Fruit fly (Drosophila melanogaster) S2 (cell line): Measurements from ENCODE around the gene Polr1D.

Source experiments
- CG8478 ChIP-seq: fragments of >200 bp; optimal IDR thresholded peaks from 2 replicates; lab custom pipeline; 2018
- CTCF ChIP-seq, 2 experiments: fragments of >200 bp; optimal IDR thresholded peaks; 2 replicates each; lab custom pipeline; 2018

DNA sequence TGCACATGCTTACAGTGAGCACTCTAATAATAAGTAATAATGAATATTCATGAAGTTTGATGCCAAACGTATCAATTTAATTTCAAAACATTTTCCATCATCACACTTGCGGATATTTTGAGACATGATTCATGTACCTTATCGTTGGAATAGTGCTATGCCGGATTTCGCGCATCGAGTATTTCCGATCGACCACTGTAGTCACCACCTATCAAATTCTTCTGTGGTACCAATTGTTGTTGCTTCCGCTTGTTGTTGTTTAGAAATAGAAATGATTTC is 5.9 kb upstream of the Polr1D start:
- TF ChIP-seq CTCF (optimal IDR thresholded peaks at IDR 0.05; lab: Kevin White, UChicago) (no peak), CG8478 (lab: Kevin White, UChicago) (no peak)
